Fruit fly (Drosophila melanogaster) Kc167 (cell line): ENCODE measurements around the gene CG42750.

ENCODE experiments used
- Myc ChIP-seq: fragments of >200 bp; optimal IDR thresholded peaks from 2 replicates; lab custom pipeline; 2017; ENCODE audit warnings: missing external identifiers
- h ChIP-seq: fragments of >200 bp; optimal IDR thresholded peaks from 3 replicates; lab custom pipeline; 2018; ENCODE audit warnings: missing external identifiers
- psq ChIP-seq: fragments of >200 bp; optimal IDR thresholded peaks from 2 replicates; lab custom pipeline; 2017; ENCODE audit warnings: missing external identifiers

DNA sequence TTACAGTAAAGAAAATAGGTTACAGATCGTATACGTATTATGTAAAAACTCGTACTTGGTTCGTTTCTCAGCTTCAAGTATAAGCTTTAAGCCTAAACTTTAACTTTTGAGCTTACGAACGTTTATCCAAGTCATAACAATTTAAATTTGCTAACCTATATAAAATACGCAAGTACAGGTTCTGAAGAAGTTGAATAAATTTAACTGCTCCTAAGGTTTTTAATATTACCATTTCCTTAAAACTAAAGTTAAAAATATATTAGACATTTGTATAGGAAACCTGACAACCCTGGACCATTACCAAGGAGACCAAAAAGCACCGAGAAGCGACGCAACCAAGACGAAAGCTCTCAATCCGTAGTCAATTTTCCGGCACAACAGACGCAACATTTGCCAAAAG lies 155.9 kb downstream of the CG42750 start, which contains the start of gene CG5758:
- TF ChIP-seq psq (lab: Kevin White, UChicago) (no peak), Myc (lab: Kevin White, UChicago) (no peak), h (lab: Kevin White, UChicago) (no peak)
